Worm (Caenorhabditis elegans): ENCODE data around the gene acs-4.

acs-4 gene

ce11 chrIII:7162065-7162762 lies 5.4 kb upstream of the acs-4 start, which contains the start of the genes syf-2 and K04G7.1 (continued):
- TF ChIP-seq nhr-25 (tag; optimal IDR thresholded peaks at IDR 0.05): peak; percentile 89
- peak; percentile 86 for TF ChIP-seq nhr-21 (tag; optimal IDR thresholded peaks at IDR 0.05)
- TF ChIP-seq alr-1 (tag; optimal IDR thresholded peaks at IDR 0.05): no peak
- no peak for TF ChIP-seq ztf-1 (GFP tag; conservative IDR thresholded peaks at IDR 0.05)
- peak; percentile 87 for TF ChIP-seq lin-11 (tag; optimal IDR thresholded peaks at IDR 0.05)
- TF ChIP-seq lin-39 (tag; optimal IDR thresholded peaks at IDR 0.05): peak; percentile 3
- TF ChIP-seq nhr-23 (tag; optimal IDR thresholded peaks at IDR 0.05): no peak
- peak; percentile 82 for TF ChIP-seq fos-1 (tag; optimal IDR thresholded peaks at IDR 0.05)
- no peak for TF ChIP-seq ceh-82 (tag; optimal IDR thresholded peaks at IDR 0.05)
- TF ChIP-seq nhr-10 (tag; optimal IDR thresholded peaks at IDR 0.05): no peak
- peak; percentile 32 for TF ChIP-seq nhr-77 (tag; optimal IDR thresholded peaks at IDR 0.05)
- TF ChIP-seq Y55F3AM.14 (GFP tag; optimal IDR thresholded peaks at IDR 0.05): no peak
- no peak for TF ChIP-seq ztf-11 (tag; optimal IDR thresholded peaks at IDR 0.05)

- TF ChIP-seq peb-1 (tag; optimal IDR thresholded peaks at IDR 0.05) (no peak), blmp-1 (tag; optimal IDR thresholded peaks at IDR 0.05; ENCODE audit: insufficient read depth) (no peak), ztf-11 (tag; optimal IDR thresholded peaks at IDR 0.05) (no peak), mbf-1 (tag; optimal IDR thresholded peaks at IDR 0.05) (no peak), ceh-82 (tag; optimal IDR thresholded peaks at IDR 0.05) (no peak), nhr-6 (tag; optimal IDR thresholded peaks at IDR 0.05) (no peak), nhr-25 (tag; optimal IDR thresholded peaks at IDR 0.05) (no peak), elt-1 (tag; optimal IDR thresholded peaks at IDR 0.05) (no peak), lsy-2 (tag; optimal IDR thresholded peaks at IDR 0.05) (no peak), unc-62 (GFP tag; optimal IDR thresholded peaks at IDR 0.05) (no peak), crh-2 (tag; optimal IDR thresholded peaks at IDR 0.05) (no peak), F13H6.1 (tag; optimal IDR thresholded peaks at IDR 0.05) (no peak), lin-11 (tag; optimal IDR thresholded peaks at IDR 0.05) (no peak), ceh-16 (tag; optimal IDR thresholded peaks at IDR 0.05) (no peak), skn-1 (tag; optimal IDR thresholded peaks at IDR 0.05) (no peak), gmeb-1 (tag; optimal IDR thresholded peaks at IDR 0.05) (no peak), ztf-1 (GFP tag; conservative IDR thresholded peaks at IDR 0.05) (no peak), sma-9 (GFP tag; optimal IDR thresholded peaks at IDR 0.05) (no peak), sma-9 (tag; optimal IDR thresholded peaks at IDR 0.05) (no peak)
Measured at ce11 chrIII:7165276-7165675, 2.4 kb upstream of the acs-4 start.

ce11 chrIII:7165816-7166229 lies 1.8 kb upstream of the acs-4 start:
- no peak for TF ChIP-seq mbf-1 (tag; optimal IDR thresholded peaks at IDR 0.05)
- no peak for TF ChIP-seq sma-3 (GFP tag; optimal IDR thresholded peaks at IDR 0.05)
- TF ChIP-seq elt-3 (tag; optimal IDR thresholded peaks at IDR 0.05): no peak
- no peak for TF ChIP-seq Y55F3AM.14 (GFP tag; optimal IDR thresholded peaks at IDR 0.05)
- no peak for TF ChIP-seq lin-11 (tag; optimal IDR thresholded peaks at IDR 0.05)
- TF ChIP-seq nhr-23 (tag; optimal IDR thresholded peaks at IDR 0.05): no peak
- no peak for TF ChIP-seq ztf-1 (GFP tag; conservative IDR thresholded peaks at IDR 0.05)
- peak; percentile 87 for TF ChIP-seq crh-2 (tag; optimal IDR thresholded peaks at IDR 0.05)
- TF ChIP-seq lin-39 (tag; optimal IDR thresholded peaks at IDR 0.05): no peak
- peak; percentile 43 for TF ChIP-seq egl-27 (tag; optimal IDR thresholded peaks at IDR 0.05)
- TF ChIP-seq ama-1 (optimal IDR thresholded peaks at IDR 0.05): no peak
- no peak for TF ChIP-seq peb-1 (tag; optimal IDR thresholded peaks at IDR 0.05)
- peak; percentile 95 for TF ChIP-seq fos-1 (tag; optimal IDR thresholded peaks at IDR 0.05)
- TF ChIP-seq mab-5 (tag; optimal IDR thresholded peaks at IDR 0.05): no peak
- TF ChIP-seq blmp-1 (tag; optimal IDR thresholded peaks at IDR 0.05; ENCODE audit: insufficient read depth): peak; percentile 71
- peak; percentile 80 for TF ChIP-seq C34F6.9 (tag; optimal IDR thresholded peaks at IDR 0.05)
- TF ChIP-seq alr-1 (tag; optimal IDR thresholded peaks at IDR 0.05): no peak
- TF ChIP-seq gmeb-1 (tag; optimal IDR thresholded peaks at IDR 0.05): peak; percentile 52
- TF ChIP-seq mdl-1 (tag; optimal IDR thresholded peaks at IDR 0.05): peak in 1 of 2 experiments; percentile 21
- TF ChIP-seq elt-1 (tag; optimal IDR thresholded peaks at IDR 0.05): no peak
- no peak for TF ChIP-seq nhr-21 (tag; optimal IDR thresholded peaks at IDR 0.05)
- TF ChIP-seq F13H6.1 (tag; optimal IDR thresholded peaks at IDR 0.05): peak; percentile 51
- no peak for TF ChIP-seq nhr-12 (tag; optimal IDR thresholded peaks at IDR 0.05)
- TF ChIP-seq sem-4 (tag; optimal IDR thresholded peaks at IDR 0.05): no peak
- TF ChIP-seq R02D3.7 (tag; optimal IDR thresholded peaks at IDR 0.05): no peak
- TF ChIP-seq zag-1 (tag; optimal IDR thresholded peaks at IDR 0.05): no peak
- peak; percentile 73 for TF ChIP-seq sma-9 (GFP tag; optimal IDR thresholded peaks at IDR 0.05)
- no peak for TF ChIP-seq sma-9 (tag; optimal IDR thresholded peaks at IDR 0.05)
- TF ChIP-seq nhr-25 (tag; optimal IDR thresholded peaks at IDR 0.05): no peak
- peak; percentile 57 for TF ChIP-seq unc-55 (GFP tag; optimal IDR thresholded peaks at IDR 0.05)
- TF ChIP-seq unc-39 (tag; optimal IDR thresholded peaks at IDR 0.05): no peak
- TF ChIP-seq nhr-129 (tag; optimal IDR thresholded peaks at IDR 0.05): peak; percentile 76
- TF ChIP-seq snpc-4 (tag; optimal IDR thresholded peaks at IDR 0.05): no peak
- peak in 1 of 2 experiments; percentile 50 for TF ChIP-seq lsy-2 (tag; optimal IDR thresholded peaks at IDR 0.05)
- TF ChIP-seq ztf-11 (tag; optimal IDR thresholded peaks at IDR 0.05): no peak
- TF ChIP-seq nhr-10 (tag; optimal IDR thresholded peaks at IDR 0.05): no peak
- TF ChIP-seq skn-1 (tag; optimal IDR thresholded peaks at IDR 0.05): no peak
- no peak for TF ChIP-seq dmd-4 (tag; optimal IDR thresholded peaks at IDR 0.05)
- no peak for TF ChIP-seq ceh-16 (tag; optimal IDR thresholded peaks at IDR 0.05)
- no peak for TF ChIP-seq nhr-237 (tag; optimal IDR thresholded peaks at IDR 0.05)
- TF ChIP-seq ZK546.5 (tag; optimal IDR thresholded peaks at IDR 0.05): no peak
- TF ChIP-seq ceh-82 (tag; optimal IDR thresholded peaks at IDR 0.05): no peak
- no peak for TF ChIP-seq nhr-6 (tag; optimal IDR thresholded peaks at IDR 0.05)

Data from whole organism, L2 larva.